Worm (Caenorhabditis elegans) whole organism, young adult: Measurements from ENCODE around the gene str-57.

Experiments
- F23B12.7 ChIP-seq: sonication (generic microtip); optimal IDR thresholded peaks from 2 replicates; lab custom pipeline; 2017; ENCODE audit warnings: missing genetic modification characterization, mild to moderate bottlenecking, missing compliant biosample characterization, antibody characterized with exemption, moderate library complexity; ENCODE audit not compliant: insufficient read depth
- K12H6.12 ChIP-seq: fragments of 200-800 bp; sonication (Bioruptor generic); optimal IDR thresholded peaks from 2 replicates; lab custom pipeline; 2018; ENCODE audit warnings: mild to moderate bottlenecking, missing genetic modification characterization, missing compliant biosample characterization
- ama-1 ChIP-seq, 3 experiments: fragments of 150-350 bp in 1 of 3; sonication (generic microtip) in 2 of 3; optimal IDR thresholded peaks; 2 replicates each; lab custom pipeline; 2014 to 2018; ENCODE audit warnings: missing biosample characterization in 2 of 3, missing genetic modification characterization in 2 of 3, missing genetic modification reagents in 2 of 3
- ccch-3 ChIP-seq: fragments of 200-800 bp; sonication (Bioruptor generic); optimal IDR thresholded peaks from 2 replicates; lab custom pipeline; 2018; ENCODE audit warnings: mild to moderate bottlenecking, missing genetic modification characterization, missing compliant biosample characterization
- hlh-26 ChIP-seq: fragments of 200-800 bp; sonication (Bioruptor generic); conservative IDR thresholded peaks from 2 replicates; pipeline ENCODE4 v1.3.6; 2022; ENCODE audit warnings: missing genetic modification reagents, missing genetic modification characterization, missing compliant biosample characterization
- mel-28 ChIP-seq: sonication (generic microtip); optimal IDR thresholded peaks from 2 replicates; lab custom pipeline; 2016; ENCODE audit warnings: borderline replicate concordance, mild to moderate bottlenecking, missing genetic modification characterization, missing compliant biosample characterization
- rcor-1 ChIP-seq: fragments of 200-800 bp; sonication (Bioruptor generic); IDR thresholded peaks from 2 replicates; pipeline ENCODE4 v1.3.6; 2022; ENCODE audit warnings: missing genetic modification reagents, missing genetic modification characterization, missing compliant biosample characterization
- repo-1 ChIP-seq: sonication (generic microtip); optimal IDR thresholded peaks from 2 replicates; lab custom pipeline; 2017; ENCODE audit warnings: mild to moderate bottlenecking, missing genetic modification characterization, missing compliant biosample characterization
- sdz-38 ChIP-seq: sonication (generic microtip); optimal IDR thresholded peaks from 2 replicates; lab custom pipeline; 2016; ENCODE audit warnings: missing genotype, missing genetic modification characterization, missing compliant biosample characterization
- unc-130 ChIP-seq: sonication (generic microtip); optimal IDR thresholded peaks from 2 replicates; lab custom pipeline; 2016; ENCODE audit warnings: missing genetic modification reagents, missing genetic modification characterization, missing compliant biosample characterization
- unc-62 ChIP-seq: fragments of 150-350 bp; optimal IDR thresholded peaks from 2 replicates; lab custom pipeline; 2014; ENCODE audit warnings: missing biosample characterization, missing genetic modification reagents, missing genetic modification characterization
- xnd-1 ChIP-seq: sonication (generic microtip); optimal IDR thresholded peaks from 2 replicates; lab custom pipeline; 2016; ENCODE audit warnings: missing genotype, missing genetic modification reagents, missing genetic modification characterization, missing compliant biosample characterization
- zim-3 ChIP-seq: sonication (generic microtip); optimal IDR thresholded peaks from 2 replicates; lab custom pipeline; 2017; ENCODE audit warnings: mild to moderate bottlenecking, missing genetic modification characterization, moderate library complexity, missing compliant biosample characterization
- ztf-25 ChIP-seq: fragments of 200-800 bp; sonication (Bioruptor generic); IDR thresholded peaks from 2 replicates; pipeline ENCODE4 v1.3.6; 2022; ENCODE audit warnings: missing genetic modification reagents, missing genetic modification characterization, missing compliant biosample characterization

ce11 chrV:15915919-15916318 is 45.5 kb downstream of the str-57 start, which contains the start of gene gst-38:
- TF ChIP-seq ccch-3 (GFP tag; lab: Kevin White, UChicago) (no peak), ama-1 (optimal IDR thresholded peaks at IDR 0.05; lab: Kevin White, UChicago) (no peak), ama-1 (GFP tag; optimal IDR thresholded peaks at IDR 0.05; lab: Kevin White, UChicago) (no peak), K12H6.12 (tag; lab: Kevin White, UChicago) (no peak), mel-28 (no peak), unc-62 (GFP tag; lab: Kevin White, UChicago) (no peak), sdz-38 (tag; lab: Kevin White, UChicago) (no peak), xnd-1 (tag; lab: Kevin White, UChicago) (no peak), hlh-26 (no peak), rcor-1 (GFP tag; lab: Robert Waterston, UW) (no peak), F23B12.7 (no peak), ztf-25 (no peak), unc-130 (GFP tag; lab: Kevin White, UChicago) (no peak), repo-1 (tag; lab: Kevin White, UChicago) (no peak), zim-3 (tag; lab: Kevin White, UChicago) (no peak)
